Fruit fly (Drosophila melanogaster) whole organism, embryonic: ENCODE measurements around the gene CG17549.
A peak's percentile ranks its signal among the peaks of the same experiment; 100 is the strongest.

Experiments
- Adf1 ChIP-seq: fragments of 200-800 bp; sonication (Bioruptor generic); IDR thresholded peaks from 2 replicates; pipeline ENCODE4 v1.3.6; 2022; ENCODE audit warnings: missing biosample characterization, missing genetic modification characterization
- Atf6 ChIP-seq: fragments of 200-800 bp; sonication (Bioruptor generic); IDR thresholded peaks from 2 replicates; pipeline ENCODE4 v1.3.6; 2022; ENCODE audit warnings: missing biosample characterization, missing genetic modification characterization
- B-H2 ChIP-seq: fragments of 200-800 bp; sonication (Bioruptor generic); optimal IDR thresholded peaks from 2 replicates; lab custom pipeline; 2018; ENCODE audit warnings: missing biosample characterization, mild to moderate bottlenecking, missing genetic modification characterization
- CG11093 ChIP-seq: fragments of 200-800 bp; sonication (Bioruptor generic); IDR thresholded peaks from 3 replicates; pipeline ENCODE4 v1.3.6; 2022; ENCODE audit warnings: missing biosample characterization, missing genetic modification characterization
- CG12769 ChIP-seq: fragments of 200-800 bp; sonication (Bioruptor generic); optimal IDR thresholded peaks from 2 replicates; lab custom pipeline; 2019; ENCODE audit warnings: missing biosample characterization, mild to moderate bottlenecking, missing genetic modification characterization, moderate library complexity
- CG13775 ChIP-seq: fragments of 200-800 bp; sonication (Bioruptor generic); optimal IDR thresholded peaks from 3 replicates; lab custom pipeline; 2017; ENCODE audit warnings: missing biosample characterization, mild to moderate bottlenecking, missing genetic modification characterization
- CG17361 ChIP-seq: fragments of 200-800 bp; sonication (Bioruptor generic); IDR thresholded peaks from 3 replicates; pipeline ENCODE4 v1.3.6; 2022; ENCODE audit warnings: missing biosample characterization, missing genetic modification characterization
- CG17568 ChIP-seq: fragments of 200-800 bp; sonication (Bioruptor generic); optimal IDR thresholded peaks from 2 replicates; lab custom pipeline; 2018; ENCODE audit warnings: missing biosample characterization, mild to moderate bottlenecking, missing genetic modification characterization, moderate library complexity
- CG2116 ChIP-seq: fragments of 200-800 bp; sonication (Bioruptor generic); optimal IDR thresholded peaks from 3 replicates; lab custom pipeline; 2018; ENCODE audit warnings: missing biosample characterization, mild to moderate bottlenecking, missing genetic modification characterization
- CG2120 ChIP-seq: fragments of 200-800 bp; sonication (Bioruptor generic); optimal IDR thresholded peaks from 3 replicates; lab custom pipeline; 2016; ENCODE audit warnings: missing biosample characterization, missing genetic modification characterization
- CG2199 ChIP-seq: fragments of 200-800 bp; sonication (Bioruptor generic); IDR thresholded peaks from 3 replicates; pipeline ENCODE4 v1.3.6; 2022; ENCODE audit warnings: missing biosample characterization, missing genetic modification characterization
- CG33213 ChIP-seq: fragments of 200-800 bp; sonication (Bioruptor generic); optimal IDR thresholded peaks from 3 replicates; lab custom pipeline; 2016; ENCODE audit warnings: missing biosample characterization, missing genetic modification characterization
- CG4328 ChIP-seq: fragments of 200-800 bp; sonication (Bioruptor generic); optimal IDR thresholded peaks from 3 replicates; lab custom pipeline; 2017; ENCODE audit warnings: missing biosample characterization, missing genetic modification reagents, missing genetic modification characterization
- CG4730 ChIP-seq: fragments of 200-800 bp; sonication (Bioruptor generic); IDR thresholded peaks from 2 replicates; pipeline ENCODE4 v1.3.6; 2022; ENCODE audit warnings: missing biosample characterization, missing genetic modification characterization
- CG5180 ChIP-seq: fragments of 200-800 bp; sonication (Bioruptor generic); optimal IDR thresholded peaks from 3 replicates; lab custom pipeline; 2017; ENCODE audit warnings: missing biosample characterization, missing genetic modification characterization, mild to moderate bottlenecking, moderate library complexity, missing genetic modification reagents
- CG7357 ChIP-seq: fragments of 200-800 bp; sonication (Bioruptor generic); IDR thresholded peaks from 3 replicates; pipeline ENCODE4 v1.3.6; 2022; ENCODE audit warnings: missing biosample characterization, missing genetic modification characterization
- CG7556 ChIP-seq: fragments of 200-800 bp; sonication (Bioruptor generic); optimal IDR thresholded peaks from 2 replicates; lab custom pipeline; 2017; ENCODE audit warnings: missing biosample characterization, mild to moderate bottlenecking, missing genetic modification characterization
- CG8290 ChIP-seq, 3 experiments: fragments of 200-800 bp; sonication (Bioruptor generic); optimal IDR thresholded peaks; 2 replicates each; lab custom pipeline; 2016 to 2019; ENCODE audit warnings: missing biosample characterization in 3 of 3, missing genetic modification characterization in 3 of 3, mild to moderate bottlenecking in 2 of 3, moderate library complexity in 1 of 3
- CG9817 ChIP-seq: fragments of 200-800 bp; sonication (Bioruptor generic); optimal IDR thresholded peaks from 2 replicates; lab custom pipeline; 2018; ENCODE audit warnings: missing biosample characterization, mild to moderate bottlenecking, missing genetic modification characterization, moderate library complexity
- CG9932 ChIP-seq: fragments of 200-800 bp; sonication (Bioruptor generic); IDR thresholded peaks from 2 replicates; pipeline ENCODE4 v1.3.6; 2022; ENCODE audit warnings: missing biosample characterization, missing genetic modification characterization
- CHES-1-like ChIP-seq: fragments of 200-800 bp; sonication (Bioruptor generic); optimal IDR thresholded peaks from 2 replicates; lab custom pipeline; 2016; ENCODE audit warnings: missing biosample characterization, missing genetic modification characterization
- Dfd ChIP-seq, 2 experiments: fragments of >200 bp; optimal IDR thresholded peaks; 2 replicates each; lab custom pipeline; 2017; ENCODE audit warnings: missing biosample characterization in 2 of 2, missing genetic modification characterization in 2 of 2
- Hmr ChIP-seq: fragments of 200-800 bp; sonication (Bioruptor generic); optimal IDR thresholded peaks from 3 replicates; lab custom pipeline; 2017; ENCODE audit warnings: mild to moderate bottlenecking, missing biosample characterization, missing genetic modification reagents, missing genetic modification characterization
- Med ChIP-seq: fragments of 200-800 bp; sonication (Bioruptor generic); peaks from one replicate; lab custom pipeline; 2016; ENCODE audit warnings: missing biosample characterization, missing genetic modification characterization, mild to moderate bottlenecking, inconsistent platforms, moderate library complexity
- NFAT ChIP-seq: fragments of 200-800 bp; sonication (Bioruptor generic); IDR thresholded peaks from 2 replicates; pipeline ENCODE4 v1.3.6; 2022; ENCODE audit warnings: missing biosample characterization, missing genetic modification characterization
- PHDP ChIP-seq: fragments of 200-800 bp; sonication (Bioruptor generic); optimal IDR thresholded peaks from 3 replicates; lab custom pipeline; 2018; ENCODE audit warnings: missing biosample characterization, mild to moderate bottlenecking, missing genetic modification characterization, moderate library complexity
- Taf1 ChIP-seq: fragments of 200-800 bp; sonication (Bioruptor generic); IDR thresholded peaks from 2 replicates; pipeline ENCODE4 v1.3.6; 2022; ENCODE audit warnings: missing biosample characterization, missing genetic modification characterization
- Trl ChIP-seq, 3 experiments: fragments of >200 bp in 2 of 3; fragments of 200-800 bp in 1 of 3; sonication (Bioruptor generic) in 1 of 3; optimal IDR thresholded peaks; 2 replicates in 1 of 3; 3 replicates in 2 of 3; lab custom pipeline; 2016 to 2017; ENCODE audit warnings: missing biosample characterization in 1 of 3, missing genetic modification characterization in 1 of 3
- amos ChIP-seq: fragments of 200-800 bp; sonication (Bioruptor generic); IDR thresholded peaks from 2 replicates; pipeline ENCODE4 v1.3.6; 2022; ENCODE audit warnings: missing biosample characterization, missing genetic modification characterization; ENCODE audit not compliant: partially characterized antibody
- bbx ChIP-seq: fragments of 200-800 bp; sonication (Bioruptor generic); IDR thresholded peaks from 2 replicates; pipeline ENCODE4 v1.3.6; 2022; ENCODE audit warnings: missing biosample characterization, missing genetic modification characterization; ENCODE audit not compliant: partially characterized antibody
- bsh ChIP-seq, 2 experiments: fragments of 200-800 bp; sonication (Bioruptor generic); optimal IDR thresholded peaks; 2 replicates each; lab custom pipeline; 2017 to 2018; ENCODE audit warnings: mild to moderate bottlenecking in 2 of 2, missing biosample characterization in 2 of 2, missing genetic modification characterization in 2 of 2, moderate library complexity in 1 of 2
- crc ChIP-seq: fragments of 200-800 bp; sonication (Bioruptor generic); optimal IDR thresholded peaks from 2 replicates; lab custom pipeline; 2016; ENCODE audit warnings: missing biosample characterization, missing genetic modification characterization
- fd3F ChIP-seq: fragments of 200-800 bp; sonication (Bioruptor generic); optimal IDR thresholded peaks from 2 replicates; lab custom pipeline; 2018; ENCODE audit warnings: missing biosample characterization, mild to moderate bottlenecking, missing genetic modification characterization, moderate library complexity
- fd64A ChIP-seq: fragments of 200-800 bp; sonication (Bioruptor generic); optimal IDR thresholded peaks from 3 replicates; lab custom pipeline; 2018; ENCODE audit warnings: missing biosample characterization, mild to moderate bottlenecking, missing genetic modification characterization
- gce ChIP-seq: fragments of 200-800 bp; sonication (Bioruptor generic); IDR thresholded peaks from 3 replicates; pipeline ENCODE4 v1.3.6; 2022; ENCODE audit warnings: missing biosample characterization, missing genetic modification characterization
- lab ChIP-seq: fragments of 200-800 bp; sonication (Bioruptor generic); optimal IDR thresholded peaks from 3 replicates; lab custom pipeline; 2017; ENCODE audit warnings: missing biosample characterization, missing genetic modification characterization, mild to moderate bottlenecking, moderate library complexity, missing genetic modification reagents
- lola ChIP-seq, 3 experiments: fragments of >200 bp in 2 of 3; fragments of 200-800 bp in 1 of 3; sonication (Bioruptor generic) in 1 of 3; optimal IDR thresholded peaks; 2 replicates each; lab custom pipeline; 2017 to 2019; ENCODE audit warnings: missing biosample characterization in 3 of 3, missing genetic modification characterization in 3 of 3, mild to moderate bottlenecking in 1 of 3, moderate library complexity in 1 of 3
- nau ChIP-seq: fragments of 200-800 bp; sonication (Bioruptor generic); optimal IDR thresholded peaks from 3 replicates; lab custom pipeline; 2017; ENCODE audit warnings: missing biosample characterization, mild to moderate bottlenecking, missing genetic modification characterization, missing genetic modification reagents
- odd ChIP-seq: fragments of 200-800 bp; sonication (Bioruptor generic); optimal IDR thresholded peaks from 2 replicates; lab custom pipeline; 2017; ENCODE audit warnings: missing biosample characterization, mild to moderate bottlenecking, missing genetic modification characterization
- org-1 ChIP-seq: fragments of 200-800 bp; sonication (Bioruptor generic); optimal IDR thresholded peaks from 2 replicates; lab custom pipeline; 2017; ENCODE audit warnings: missing biosample characterization, missing genetic modification characterization
- pfk ChIP-seq: fragments of 200-800 bp; sonication (Bioruptor generic); optimal IDR thresholded peaks from 2 replicates; lab custom pipeline; 2018; ENCODE audit warnings: missing biosample characterization, mild to moderate bottlenecking, missing genetic modification characterization, moderate library complexity
- pnt ChIP-seq: fragments of 200-800 bp; sonication (Bioruptor generic); optimal IDR thresholded peaks from 3 replicates; lab custom pipeline; 2016; ENCODE audit warnings: missing biosample characterization, missing genetic modification characterization
- ro ChIP-seq: fragments of 200-800 bp; sonication (Bioruptor generic); IDR thresholded peaks from 2 replicates; pipeline ENCODE4 v1.3.6; 2022; ENCODE audit warnings: missing biosample characterization, missing genetic modification characterization
- schlank ChIP-seq: fragments of 200-800 bp; sonication (Bioruptor generic); optimal IDR thresholded peaks from 2 replicates; lab custom pipeline; 2018; ENCODE audit warnings: missing biosample characterization, mild to moderate bottlenecking, missing genetic modification characterization
- sd ChIP-seq: fragments of 200-800 bp; sonication (Bioruptor generic); optimal IDR thresholded peaks from 3 replicates; lab custom pipeline; 2018; ENCODE audit warnings: missing biosample characterization, mild to moderate bottlenecking, missing genetic modification characterization, moderate library complexity
- seq ChIP-seq: fragments of 200-800 bp; sonication (Bioruptor generic); IDR thresholded peaks from 2 replicates; pipeline ENCODE4 v1.3.6; 2022; ENCODE audit warnings: missing biosample characterization, missing genetic modification characterization
- wor ChIP-seq: fragments of 200-800 bp; sonication (Bioruptor generic); IDR thresholded peaks from 2 replicates; pipeline ENCODE4 v1.3.6; 2022; ENCODE audit warnings: missing biosample characterization, missing genetic modification characterization

CG17549 gene

dm6 chr2L:19411966-19412365, 22.1 kb upstream of the CG17549 start:
- no peak for TF ChIP-seq lola (GFP tag; optimal IDR thresholded peaks at IDR 0.05; lab: Kevin White, UChicago)
- no peak for TF ChIP-seq odd (GFP tag; lab: Kevin White, UChicago)
- no peak for TF ChIP-seq nau (GFP tag; lab: Kevin White, UChicago)
- TF ChIP-seq lab, result peak; percentile 5
- TF ChIP-seq B-H2 (GFP tag; lab: Kevin White, UChicago), result peak; percentile 21
- TF ChIP-seq bsh (GFP tag; optimal IDR thresholded peaks at IDR 0.05; lab: Kevin White, UChicago), result no peak
- peak; percentile 43 for TF ChIP-seq sd (tag; lab: Kevin White, UChicago)
- no peak for TF ChIP-seq Adf1 (GFP tag; lab: Robert Waterston, UW)
- peak; percentile 15 for TF ChIP-seq CG2120
- no peak for TF ChIP-seq pnt (GFP tag; lab: Kevin White, UChicago)
- TF ChIP-seq CG4328 (GFP tag; lab: Kevin White, UChicago), result no peak
- TF ChIP-seq CG4730 (GFP tag; lab: Robert Waterston, UW), result no peak
- TF ChIP-seq CG13775 (GFP tag; lab: Kevin White, UChicago), result no peak
- TF ChIP-seq Trl (optimal IDR thresholded peaks at IDR 0.05; lab: Kevin White, UChicago), result no peak
- no peak for TF ChIP-seq Trl (GFP tag; optimal IDR thresholded peaks at IDR 0.05; lab: Kevin White, UChicago)
- no peak for TF ChIP-seq pfk (GFP tag; lab: Kevin White, UChicago)
- peak; percentile 33 for TF ChIP-seq schlank (tag; lab: Kevin White, UChicago)
- TF ChIP-seq Dfd (GFP tag; optimal IDR thresholded peaks at IDR 0.05; lab: Kevin White, UChicago), result no peak
- peak; percentile 49 for TF ChIP-seq Hmr (GFP tag; lab: Kevin White, UChicago)
- TF ChIP-seq CG5180 (GFP tag; lab: Kevin White, UChicago), result no peak
- TF ChIP-seq CG11093 (GFP tag; lab: Robert Waterston, UW), result no peak
- TF ChIP-seq org-1 (GFP tag; lab: Kevin White, UChicago), result no peak
- TF ChIP-seq CG33213, result no peak
- TF ChIP-seq bbx (GFP tag; lab: Robert Waterston, UW), result no peak
- TF ChIP-seq CG9932 (GFP tag; lab: Robert Waterston, UW), result no peak
- TF ChIP-seq ro (GFP tag; lab: Robert Waterston, UW), result no peak
- TF ChIP-seq seq (GFP tag; lab: Robert Waterston, UW), result peak; percentile 12; the same call in 1 of the 2 replicates
- peak; percentile 39 for TF ChIP-seq Med (GFP tag; lab: Kevin White, UChicago)
- TF ChIP-seq CG8290 (GFP tag; optimal IDR thresholded peaks at IDR 0.05; lab: Kevin White, UChicago), result no peak
- TF ChIP-seq CG8290 (tag; optimal IDR thresholded peaks at IDR 0.05; lab: Kevin White, UChicago), result peak in 1 of 2 experiments; percentile 75
- TF ChIP-seq fd3F (GFP tag; lab: Kevin White, UChicago), result peak; percentile 30
- no peak for TF ChIP-seq CG17361 (GFP tag; lab: Robert Waterston, UW)
- no peak for TF ChIP-seq CG7556 (GFP tag; lab: Kevin White, UChicago)
- TF ChIP-seq wor (GFP tag; lab: Robert Waterston, UW), result no peak
- TF ChIP-seq gce (GFP tag; lab: Robert Waterston, UW), result no peak
- no peak for TF ChIP-seq Atf6
- TF ChIP-seq CG2199 (GFP tag; lab: Robert Waterston, UW), result no peak
- peak; percentile 33 for TF ChIP-seq CG12769 (tag; lab: Kevin White, UChicago)
- no peak for TF ChIP-seq amos (GFP tag; lab: Robert Waterston, UW)
- TF ChIP-seq Taf1 (GFP tag; lab: Robert Waterston, UW), result no peak
- no peak for TF ChIP-seq CG17568 (GFP tag; lab: Kevin White, UChicago)
- TF ChIP-seq crc (GFP tag; lab: Kevin White, UChicago), result no peak
- no peak for TF ChIP-seq NFAT
- peak; percentile 1 for TF ChIP-seq PHDP (tag; lab: Kevin White, UChicago)
- TF ChIP-seq CG9817 (tag; lab: Kevin White, UChicago), result no peak
- TF ChIP-seq CG2116 (GFP tag; lab: Kevin White, UChicago), result no peak
- TF ChIP-seq CG7357, result peak; percentile 16; the same call in 1 of the 3 replicates
- no peak for TF ChIP-seq fd64A
- no peak for TF ChIP-seq CHES-1-like (GFP tag; lab: Kevin White, UChicago)
- TF ChIP-seq, all 482 proteins: peak for 13
